Worm (Caenorhabditis elegans) whole organism, mixed stage, embryonic: ENCODE results near the gene hmg-12.

Experiments used
- elt-1 ChIP-seq: sonication (generic microtip); optimal IDR thresholded peaks from 2 replicates; lab custom pipeline; 2017; ENCODE audit warnings: missing genetic modification characterization, mild to moderate bottlenecking, missing compliant biosample characterization, antibody characterized with exemption, moderate library complexity, borderline replicate concordance; ENCODE audit not compliant: insufficient read depth
- flh-1 ChIP-seq: fragments of 200-800 bp; sonication (Bioruptor generic); optimal IDR thresholded peaks from 2 replicates; lab custom pipeline; 2018; ENCODE audit warnings: mild to moderate bottlenecking, missing genetic modification characterization, moderate library complexity, missing compliant biosample characterization
- lin-13 ChIP-seq: fragments of 150-350 bp; optimal IDR thresholded peaks from 2 replicates; lab custom pipeline; 2014; ENCODE audit warnings: missing biosample characterization, missing genetic modification characterization
- mep-1 ChIP-seq: fragments of 150-350 bp; optimal IDR thresholded peaks from 2 replicates; lab custom pipeline; 2017; ENCODE audit warnings: missing biosample characterization, missing genetic modification reagents, missing genetic modification characterization, inconsistent platforms
- nhr-12 ChIP-seq: fragments of 150-350 bp; optimal IDR thresholded peaks from 2 replicates; lab custom pipeline; 2014; ENCODE audit warnings: missing biosample characterization, missing genetic modification characterization
- nhr-28 ChIP-seq: fragments of 150-350 bp; optimal IDR thresholded peaks from 2 replicates; lab custom pipeline; 2014; ENCODE audit warnings: missing biosample characterization, missing genetic modification characterization
- snpc-4 ChIP-seq: fragments of 150-350 bp; optimal IDR thresholded peaks from 2 replicates; lab custom pipeline; 2014; ENCODE audit warnings: missing biosample characterization, missing genetic modification characterization
- sptf-1 ChIP-seq: sonication (generic microtip); optimal IDR thresholded peaks from 2 replicates; lab custom pipeline; 2017; ENCODE audit warnings: mild to moderate bottlenecking, missing genetic modification characterization, moderate library complexity, missing compliant biosample characterization
- unc-62 ChIP-seq: fragments of 150-350 bp; optimal IDR thresholded peaks from 2 replicates; lab custom pipeline; 2014; ENCODE audit warnings: missing biosample characterization, missing genetic modification reagents, missing genetic modification characterization
- ztf-11 ChIP-seq: fragments of 150-350 bp; optimal IDR thresholded peaks from 2 replicates; lab custom pipeline; 2014; ENCODE audit warnings: missing biosample characterization, missing genetic modification characterization

- no peak for TF ChIP-seq nhr-28 (tag; lab: Kevin White, UChicago)
- TF ChIP-seq mep-1 (tag; lab: Kevin White, UChicago), result no peak
- no peak for TF ChIP-seq nhr-12
- no peak for TF ChIP-seq elt-1 (tag; lab: Kevin White, UChicago)
- no peak for TF ChIP-seq snpc-4
- no peak for TF ChIP-seq unc-62 (GFP tag; lab: Kevin White, UChicago)
- no peak for TF ChIP-seq ztf-11 (tag; lab: Kevin White, UChicago)
- no peak for TF ChIP-seq sptf-1 (tag; lab: Kevin White, UChicago)
- no peak for TF ChIP-seq flh-1 (GFP tag; lab: Kevin White, UChicago)
- no peak for TF ChIP-seq lin-13 (tag; lab: Kevin White, UChicago)
Observed at ce11 chrII:11930132-11930531, 13.8 kb downstream of the hmg-12 start.
